Fruit fly (Drosophila melanogaster) whole organism, wandering third instar larva: ENCODE results near the gene EloB.

ENCODE experiments used
- Abd-B ChIP-seq: fragments of >200 bp; optimal IDR thresholded peaks from 2 replicates; lab custom pipeline; 2017; ENCODE audit warnings: missing biosample characterization, missing genetic modification characterization
- CG32264 ChIP-seq: fragments of 200-800 bp; sonication (Bioruptor generic); optimal IDR thresholded peaks from 2 replicates; lab custom pipeline; 2016; ENCODE audit warnings: missing biosample characterization, missing genetic modification characterization
- CrebA ChIP-seq: fragments of 200-800 bp; sonication (Bioruptor generic); optimal IDR thresholded peaks from 2 replicates; lab custom pipeline; 2016; ENCODE audit warnings: missing biosample characterization, mild to moderate bottlenecking, missing genetic modification characterization, borderline replicate concordance
- Dfd ChIP-seq: fragments of >200 bp; optimal IDR thresholded peaks from 2 replicates; lab custom pipeline; 2017; ENCODE audit warnings: missing biosample characterization, missing genetic modification characterization
- Dif ChIP-seq: fragments of 200-275, 200-300 bp; sonication (Bioruptor generic); optimal IDR thresholded peaks from 2 replicates; lab custom pipeline; 2018; ENCODE audit warnings: missing biosample characterization, missing genetic modification characterization; ENCODE audit not compliant: partially characterized antibody
- Hnf4 ChIP-seq: fragments of 200-800 bp; sonication (Bioruptor generic); optimal IDR thresholded peaks from 2 replicates; lab custom pipeline; 2016; ENCODE audit warnings: missing biosample characterization, mild to moderate bottlenecking, missing genetic modification characterization
- Hr78 ChIP-seq: fragments of >200 bp; optimal IDR thresholded peaks from 2 replicates; lab custom pipeline; 2017; ENCODE audit warnings: missing biosample characterization, missing genetic modification characterization
- Jra ChIP-seq: sonication (Bioruptor generic); optimal IDR thresholded peaks from 2 replicates; lab custom pipeline; 2016; ENCODE audit warnings: missing biosample characterization, missing genetic modification characterization
- Myc ChIP-seq: fragments of >200 bp; optimal IDR thresholded peaks from 2 replicates; lab custom pipeline; 2017
- OdsH ChIP-seq: fragments of 200-800 bp; sonication (Bioruptor generic); optimal IDR thresholded peaks from 2 replicates; lab custom pipeline; 2016; ENCODE audit warnings: missing biosample characterization, mild to moderate bottlenecking, missing genetic modification characterization
- Rel ChIP-seq, 2 experiments: fragments of 200-800 bp; sonication (Bioruptor generic) in 1 of 2; optimal IDR thresholded peaks; 2 replicates in 1 of 2; 3 replicates in 1 of 2; lab custom pipeline; 2016 to 2019; ENCODE audit warnings: mild to moderate bottlenecking in 2 of 2, missing biosample characterization in 2 of 2, missing genetic modification characterization in 2 of 2, moderate library complexity in 1 of 2
- Sp1 ChIP-seq: fragments of 200-800 bp; sonication (Bioruptor generic); optimal IDR thresholded peaks from 3 replicates; lab custom pipeline; 2019; ENCODE audit warnings: missing biosample characterization, mild to moderate bottlenecking, missing genetic modification characterization, moderate library complexity
- br ChIP-seq: fragments of 200-800 bp; sonication (Bioruptor generic); optimal IDR thresholded peaks from 2 replicates; lab custom pipeline; 2016; ENCODE audit warnings: missing biosample characterization, missing genetic modification characterization
- dl ChIP-seq, 2 experiments: fragments of 175-275, 200-275 bp in 1 of 2; fragments of 200-275 bp in 1 of 2; sonication (Bioruptor generic); optimal IDR thresholded peaks; lab custom pipeline; 2018; ENCODE audit warnings: mild to moderate bottlenecking in 2 of 2, missing biosample characterization in 2 of 2, missing genetic modification characterization in 2 of 2, moderate library complexity in 2 of 2; ENCODE audit not compliant: partially characterized antibody in 2 of 2, insufficient read depth in 1 of 2
- dmrt93B ChIP-seq: fragments of 200-800 bp; sonication (Bioruptor generic); optimal IDR thresholded peaks from 2 replicates; lab custom pipeline; 2018; ENCODE audit warnings: missing biosample characterization, mild to moderate bottlenecking, missing genetic modification characterization
- dsf ChIP-seq: sonication (Bioruptor generic); optimal IDR thresholded peaks from 2 replicates; lab custom pipeline; 2016; ENCODE audit warnings: missing biosample characterization, missing genetic modification characterization, borderline replicate concordance
- ey ChIP-seq: fragments of 200-800 bp; sonication (Bioruptor generic); optimal IDR thresholded peaks from 2 replicates; lab custom pipeline; 2016; ENCODE audit warnings: missing biosample characterization, missing genetic modification characterization
- fru ChIP-seq: fragments of 200-800 bp; sonication (Bioruptor generic); optimal IDR thresholded peaks from 3 replicates; lab custom pipeline; 2016; ENCODE audit warnings: missing biosample characterization, mild to moderate bottlenecking, missing genetic modification characterization
- h ChIP-seq: fragments of 200-800 bp; sonication (Bioruptor generic); optimal IDR thresholded peaks from 3 replicates; lab custom pipeline; 2016; ENCODE audit warnings: missing biosample characterization, mild to moderate bottlenecking, missing genetic modification characterization
- jim ChIP-seq: fragments of 175-275, 200-325 bp; sonication (Bioruptor generic); optimal IDR thresholded peaks from 2 replicates; lab custom pipeline; 2016; ENCODE audit warnings: missing biosample characterization, mild to moderate bottlenecking, missing genetic modification characterization
- pan ChIP-seq: fragments of >200 bp; optimal IDR thresholded peaks from 2 replicates; lab custom pipeline; 2017
- psq ChIP-seq: fragments of 200-800 bp; sonication (Bioruptor generic); optimal IDR thresholded peaks from 3 replicates; lab custom pipeline; 2017; ENCODE audit warnings: missing biosample characterization, mild to moderate bottlenecking, missing genetic modification characterization, moderate library complexity
- rgr ChIP-seq: fragments of 200-800 bp; sonication (Bioruptor generic); optimal IDR thresholded peaks from 3 replicates; lab custom pipeline; 2016; ENCODE audit warnings: missing biosample characterization, mild to moderate bottlenecking, missing genetic modification characterization
- sage ChIP-seq: fragments of 200-800 bp; sonication (Bioruptor generic); optimal IDR thresholded peaks from 2 replicates; lab custom pipeline; 2016; ENCODE audit warnings: missing biosample characterization, mild to moderate bottlenecking, missing genetic modification characterization
- sv ChIP-seq: fragments of 200-800 bp; sonication (Bioruptor generic); optimal IDR thresholded peaks from 3 replicates; lab custom pipeline; 2016; ENCODE audit warnings: missing biosample characterization, missing genetic modification characterization
- tai ChIP-seq: sonication (Bioruptor generic); optimal IDR thresholded peaks from 2 replicates; lab custom pipeline; 2016; ENCODE audit warnings: missing biosample characterization, missing genetic modification characterization
- usp ChIP-seq: fragments of >200 bp; optimal IDR thresholded peaks from 2 replicates; lab custom pipeline; 2017; ENCODE audit warnings: missing biosample characterization, missing genetic modification characterization
- woc ChIP-seq: sonication (Bioruptor generic); optimal IDR thresholded peaks from 2 replicates; lab custom pipeline; 2016; ENCODE audit warnings: missing biosample characterization, mild to moderate bottlenecking, missing genetic modification characterization

EloB gene

dm6 chr3R:20567507-20568222, 12.0 kb downstream of the EloB start:
- TF ChIP-seq rgr (GFP tag; lab: Kevin White, UChicago) (no peak), CrebA (no peak), Abd-B (GFP tag; lab: Kevin White, UChicago) (no peak), Hr78 (GFP tag; lab: Kevin White, UChicago) (no peak), Rel (GFP tag; optimal IDR thresholded peaks at IDR 0.05; lab: Kevin White, UChicago) (no peak), Rel (tag; optimal IDR thresholded peaks at IDR 0.05; lab: Kevin White, UChicago) (no peak), Hnf4 (GFP tag; lab: Kevin White, UChicago) (no peak), usp (GFP tag; lab: Kevin White, UChicago) (no peak), tai (GFP tag; lab: Kevin White, UChicago) (no peak), sv (no peak), fru (GFP tag; lab: Kevin White, UChicago) (no peak), dsf (GFP tag; lab: Kevin White, UChicago) (no peak), dmrt93B (GFP tag; lab: Kevin White, UChicago) (no peak), jim (no peak), Dfd (GFP tag; lab: Kevin White, UChicago) (no peak), br (no peak), Myc (no peak), psq (GFP tag; lab: Kevin White, UChicago) (no peak)

dm6 chr3R:20565546-20565948, 14.1 kb downstream of the EloB start:
- TF ChIP-seq Sp1 (peak; percentile 10), OdsH (peak; percentile 5), Rel (GFP tag; optimal IDR thresholded peaks at IDR 0.05; lab: Kevin White, UChicago) (peak; percentile 47), Rel (tag; optimal IDR thresholded peaks at IDR 0.05; lab: Kevin White, UChicago) (peak; percentile 51), h (peak; percentile 10), dl (GFP tag; optimal IDR thresholded peaks at IDR 0.05; lab: Kevin White, UChicago; ENCODE audit: insufficient read depth in 1 of 2, partially characterized antibody in 2 of 2) (peak in 1 of 2 experiments; percentile 54), ey (GFP tag; lab: Kevin White, UChicago) (no peak), fru (GFP tag; lab: Kevin White, UChicago) (no peak), sage (GFP tag; lab: Kevin White, UChicago) (peak; percentile 32), sv (no peak), CG32264 (no peak), br (peak; percentile 2), Dif (peak; percentile 65), pan (lab: Kevin White, UChicago) (no peak)

dm6 chr3R:20563830-20564421, 15.7 kb downstream of the EloB start, which contains the start of gene CG10877:
Gene CG10877 (minus strand): TSS chr3R:20564067.
- no peak for TF ChIP-seq woc (GFP tag; lab: Kevin White, UChicago)
- TF ChIP-seq Rel (GFP tag; optimal IDR thresholded peaks at IDR 0.05; lab: Kevin White, UChicago): no peak
- peak; percentile 27 for TF ChIP-seq Rel (tag; optimal IDR thresholded peaks at IDR 0.05; lab: Kevin White, UChicago)
- peak; percentile 3 for TF ChIP-seq Sp1
- TF ChIP-seq dl (GFP tag; optimal IDR thresholded peaks at IDR 0.05; lab: Kevin White, UChicago; ENCODE audit: insufficient read depth in 1 of 2, partially characterized antibody in 2 of 2): peak in 1 of 2 experiments; percentile 24
- peak; percentile 5 for TF ChIP-seq Jra (GFP tag; lab: Kevin White, UChicago)
- no peak for TF ChIP-seq h
- no peak for TF ChIP-seq psq (GFP tag; lab: Kevin White, UChicago)

- TF ChIP-seq fru (GFP tag; lab: Kevin White, UChicago): peak; percentile 8
- no peak for TF ChIP-seq Dif
- TF ChIP-seq h: peak; percentile 3
- peak; percentile 9 for TF ChIP-seq ey (GFP tag; lab: Kevin White, UChicago)
Observed at dm6 chr3R:20560668-20561226, 18.9 kb downstream of the EloB start, which contains the start of gene CG5191. Gene CG5191 (plus strand): TSS chr3R:20560865.

- TF ChIP-seq dsf (GFP tag; lab: Kevin White, UChicago): no peak
- TF ChIP-seq, all 38 proteins: peak for 0
Observed at dm6 chr3R:20560019-20560667, 19.5 kb downstream of the EloB start, which contains the start of gene CG15922. Gene CG15922 (minus strand): TSS chr3R:20560280.
